Fruit fly (Drosophila melanogaster) whole organism, wandering third instar larva: Measurements from ENCODE around the gene Eig71Ed.

ENCODE experiments used
- Dif ChIP-seq: fragments of 200-275, 200-300 bp; sonication (Bioruptor generic); optimal IDR thresholded peaks from 2 replicates; lab custom pipeline; 2018; ENCODE audit warnings: missing biosample characterization, missing genetic modification characterization; ENCODE audit not compliant: partially characterized antibody
- GATAd ChIP-seq: sonication (Bioruptor generic); optimal IDR thresholded peaks from 2 replicates; lab custom pipeline; 2016; ENCODE audit warnings: missing biosample characterization, missing genetic modification characterization
- HLH106 ChIP-seq: fragments of 200-800 bp; optimal IDR thresholded peaks from 3 replicates; lab custom pipeline; 2019; ENCODE audit warnings: missing biosample characterization, mild to moderate bottlenecking, missing genetic modification characterization, moderate library complexity
- Jra ChIP-seq: sonication (Bioruptor generic); optimal IDR thresholded peaks from 2 replicates; lab custom pipeline; 2016; ENCODE audit warnings: missing biosample characterization, missing genetic modification characterization
- OdsH ChIP-seq: fragments of 200-800 bp; sonication (Bioruptor generic); optimal IDR thresholded peaks from 2 replicates; lab custom pipeline; 2016; ENCODE audit warnings: missing biosample characterization, mild to moderate bottlenecking, missing genetic modification characterization
- jim ChIP-seq: fragments of 175-275, 200-325 bp; sonication (Bioruptor generic); optimal IDR thresholded peaks from 2 replicates; lab custom pipeline; 2016; ENCODE audit warnings: missing biosample characterization, mild to moderate bottlenecking, missing genetic modification characterization
- sv ChIP-seq: fragments of 200-800 bp; sonication (Bioruptor generic); optimal IDR thresholded peaks from 3 replicates; lab custom pipeline; 2016; ENCODE audit warnings: missing biosample characterization, missing genetic modification characterization

- TF ChIP-seq jim (GFP tag; lab: Kevin White, UChicago) (no peak), Dif (GFP tag; lab: Kevin White, UChicago) (no peak), HLH106 (tag; lab: Kevin White, UChicago) (no peak), Jra (GFP tag; lab: Kevin White, UChicago) (no peak), GATAd (GFP tag; lab: Kevin White, UChicago) (no peak), OdsH (GFP tag; lab: Kevin White, UChicago) (no peak), sv (GFP tag; lab: Kevin White, UChicago) (no peak)
Measured at dm6 chr3L:15665741-15666140, 13.4 kb downstream of the Eig71Ed start.
